Worm (Caenorhabditis elegans) whole organism, young adult: ENCODE measurements around the gene F25B5.3.

Experiments used
- F55B11.4 ChIP-seq: sonication (generic microtip); optimal IDR thresholded peaks from 2 replicates; lab custom pipeline; 2016; ENCODE audit warnings: missing compliant biosample characterization, missing genetic modification characterization, borderline replicate concordance; ENCODE audit not compliant: insufficient read depth
- F57C9.4 ChIP-seq: sonication (generic microtip); optimal IDR thresholded peaks from 2 replicates; lab custom pipeline; 2017; ENCODE audit warnings: mild to moderate bottlenecking, missing genetic modification characterization, missing compliant biosample characterization
- attf-3 ChIP-seq: fragments of 200-800 bp; sonication (Bioruptor generic); conservative IDR thresholded peaks from 2 replicates; pipeline ENCODE4 v1.3.6; 2022; ENCODE audit warnings: missing genetic modification reagents, missing genetic modification characterization, missing compliant biosample characterization
- attf-5 ChIP-seq: fragments of 200-800 bp; sonication (Bioruptor generic); optimal IDR thresholded peaks from 2 replicates; lab custom pipeline; 2018; ENCODE audit warnings: mild to moderate bottlenecking, missing genetic modification characterization, missing compliant biosample characterization
- fkh-3 ChIP-seq: sonication (generic microtip); optimal IDR thresholded peaks from 2 replicates; lab custom pipeline; 2016; ENCODE audit warnings: mild to moderate bottlenecking, missing genetic modification characterization, missing compliant biosample characterization
- lin-35 ChIP-seq, 3 experiments: fragments of 150-350 bp in 2 of 3; sonication (generic microtip) in 1 of 3; optimal IDR thresholded peaks; 2 replicates each; lab custom pipeline; 2014 to 2018; ENCODE audit warnings: missing biosample characterization in 3 of 3, missing genetic modification characterization in 3 of 3, missing genetic modification reagents in 3 of 3
- madf-8 ChIP-seq: fragments of 200-800 bp; sonication (Bioruptor generic); conservative IDR thresholded peaks from 2 replicates; pipeline ENCODE4 v1.3.6; 2022; ENCODE audit warnings: missing genetic modification reagents, missing genetic modification characterization, missing compliant biosample characterization
- mel-28 ChIP-seq: sonication (generic microtip); optimal IDR thresholded peaks from 2 replicates; lab custom pipeline; 2016; ENCODE audit warnings: borderline replicate concordance, mild to moderate bottlenecking, missing genetic modification characterization, missing compliant biosample characterization
- unc-130 ChIP-seq: sonication (generic microtip); optimal IDR thresholded peaks from 2 replicates; lab custom pipeline; 2016; ENCODE audit warnings: missing genetic modification reagents, missing genetic modification characterization, missing compliant biosample characterization
- unc-62 ChIP-seq: fragments of 150-350 bp; optimal IDR thresholded peaks from 2 replicates; lab custom pipeline; 2014; ENCODE audit warnings: missing biosample characterization, missing genetic modification reagents, missing genetic modification characterization
- ztf-22 ChIP-seq: fragments of 200-800 bp; sonication (Bioruptor generic); optimal IDR thresholded peaks from 2 replicates; lab custom pipeline; 2018; ENCODE audit warnings: mild to moderate bottlenecking, missing genetic modification characterization, moderate library complexity, missing compliant biosample characterization
- ztf-26 ChIP-seq: sonication (generic microtip); optimal IDR thresholded peaks from 2 replicates; lab custom pipeline; 2017; ENCODE audit warnings: missing genetic modification characterization, missing compliant biosample characterization

- TF ChIP-seq attf-3 (no peak), unc-130 (GFP tag; lab: Kevin White, UChicago) (no peak), mel-28 (tag; lab: Kevin White, UChicago) (no peak), ztf-22 (GFP tag; lab: Kevin White, UChicago) (no peak), ztf-26 (no peak), fkh-3 (tag; lab: Kevin White, UChicago) (no peak), F57C9.4 (no peak), F55B11.4 (tag; lab: Kevin White, UChicago) (no peak), attf-5 (GFP tag; lab: Kevin White, UChicago) (no peak), lin-35 (GFP tag; optimal IDR thresholded peaks at IDR 0.05; lab: Kevin White, UChicago) (no peak), madf-8 (GFP tag; lab: Robert Waterston, UW) (no peak), unc-62 (GFP tag; lab: Kevin White, UChicago) (no peak)
Observed at ce11 chrIII:5991142-5991930, 42.7 kb downstream of the F25B5.3 start, which contains the start of gene T04C9.2.
